Worm (Caenorhabditis elegans): Measurements from ENCODE around the gene R12B2.8.

Gene R12B2.8

DNA sequence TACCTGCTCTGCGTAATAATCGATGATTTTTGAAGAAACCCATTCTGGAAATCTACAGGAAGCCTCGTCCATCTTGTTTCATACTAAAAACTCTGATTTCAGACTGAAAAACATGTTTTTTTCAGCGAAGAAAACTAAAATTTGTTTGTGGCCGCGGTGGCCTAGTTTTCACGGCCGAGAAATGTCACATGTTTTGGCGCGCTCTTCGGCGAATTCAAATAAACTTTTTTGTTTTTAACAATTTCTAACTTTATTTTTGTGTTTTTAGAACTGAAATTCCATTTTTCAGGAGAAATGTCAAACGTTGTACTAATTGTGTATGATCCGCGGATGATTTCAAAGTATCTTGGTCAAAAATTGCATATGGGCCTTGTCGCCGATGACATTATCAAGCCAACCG is 20.7 kb upstream of the R12B2.8 start, which contains the start of the genes polq-1 and him-10:
Gene polq-1 (minus strand): TSS at position 190 of the 400 bp plus-strand sequence.
Gene him-10 (plus strand): TSS at position 290 of the 400 bp plus-strand sequence.
- TF ChIP-seq snpc-3.4 (tag; optimal IDR thresholded peaks at IDR 0.05) (no peak), akir-1 (GFP tag; optimal IDR thresholded peaks at IDR 0.05) (no peak), atf-7 (tag; optimal IDR thresholded peaks at IDR 0.05) (no peak), F23B12.7 (tag; optimal IDR thresholded peaks at IDR 0.05; ENCODE audit: insufficient read depth) (no peak), Y56A3A.18 (GFP tag; IDR thresholded peaks at IDR 0.05) (no peak), ZK185.1 (tag; optimal IDR thresholded peaks at IDR 0.05; ENCODE audit: poor library complexity, severe bottlenecking) (no peak), F22D6.2 (tag; optimal IDR thresholded peaks at IDR 0.05) (no peak), ztf-3 (GFP tag; optimal IDR thresholded peaks at IDR 0.05) (no peak), Y53G8AR.9 (GFP tag; conservative IDR thresholded peaks at IDR 0.05) (no peak), madf-6 (GFP tag; IDR thresholded peaks at IDR 0.05) (peak; percentile 38; the same call in 1 of the 2 replicates), nfyb-1 (GFP tag; IDR thresholded peaks at IDR 0.05) (no peak), nhr-179 (tag; optimal IDR thresholded peaks at IDR 0.05) (no peak), hlh-26 (GFP tag; conservative IDR thresholded peaks at IDR 0.05) (no peak), unc-130 (GFP tag; optimal IDR thresholded peaks at IDR 0.05) (peak; percentile 40), B0035.1 (tag; optimal IDR thresholded peaks at IDR 0.05) (no peak), nfya-2 (GFP tag; IDR thresholded peaks at IDR 0.05) (no peak), efl-1 (GFP tag; optimal IDR thresholded peaks at IDR 0.05) (peak; percentile 81), ztf-25 (GFP tag; IDR thresholded peaks at IDR 0.05) (no peak), lir-1 (GFP tag; conservative IDR thresholded peaks at IDR 0.05) (no peak), madf-3 (GFP tag; IDR thresholded peaks at IDR 0.05) (no peak), T07F8.4 (tag; optimal IDR thresholded peaks at IDR 0.05) (no peak), Y53F4B.3 (GFP tag; IDR thresholded peaks at IDR 0.05) (no peak), sdz-38 (tag; optimal IDR thresholded peaks at IDR 0.05) (no peak), lsl-1 (GFP tag; optimal IDR thresholded peaks at IDR 0.05) (peak; percentile 50), lin-54 (GFP tag; optimal IDR thresholded peaks at IDR 0.05) (peak; percentile 54), ztf-26 (tag; optimal IDR thresholded peaks at IDR 0.05) (no peak), zim-3 (tag; optimal IDR thresholded peaks at IDR 0.05) (no peak), F39B2.1 (GFP tag; IDR thresholded peaks at IDR 0.05) (no peak), dpff-1 (tag; optimal IDR thresholded peaks at IDR 0.05) (no peak), dox-1 (GFP tag; IDR thresholded peaks at IDR 0.05) (peak; percentile 56), madf-8 (GFP tag; conservative IDR thresholded peaks at IDR 0.05) (peak; percentile 36; the same call in 1 of the 2 replicates), F37B4.10 (GFP tag; IDR thresholded peaks at IDR 0.05) (no peak), lsy-27 (tag; optimal IDR thresholded peaks at IDR 0.05; ENCODE audit: borderline replicate concordance, insufficient read depth) (no peak), T26A5.8 (tag; optimal IDR thresholded peaks at IDR 0.05) (no peak), cebp-1 (GFP tag; IDR thresholded peaks at IDR 0.05) (no peak), cebp-1 (tag; optimal IDR thresholded peaks at IDR 0.05) (no peak), nhr-120 (GFP tag; IDR thresholded peaks at IDR 0.05) (no peak), attf-5 (GFP tag; optimal IDR thresholded peaks at IDR 0.05) (peak; percentile 11), dpl-1 (GFP tag; optimal IDR thresholded peaks at IDR 0.05) (peak; percentile 59), nhr-27 (tag; optimal IDR thresholded peaks at IDR 0.05) (no peak)

DNA sequence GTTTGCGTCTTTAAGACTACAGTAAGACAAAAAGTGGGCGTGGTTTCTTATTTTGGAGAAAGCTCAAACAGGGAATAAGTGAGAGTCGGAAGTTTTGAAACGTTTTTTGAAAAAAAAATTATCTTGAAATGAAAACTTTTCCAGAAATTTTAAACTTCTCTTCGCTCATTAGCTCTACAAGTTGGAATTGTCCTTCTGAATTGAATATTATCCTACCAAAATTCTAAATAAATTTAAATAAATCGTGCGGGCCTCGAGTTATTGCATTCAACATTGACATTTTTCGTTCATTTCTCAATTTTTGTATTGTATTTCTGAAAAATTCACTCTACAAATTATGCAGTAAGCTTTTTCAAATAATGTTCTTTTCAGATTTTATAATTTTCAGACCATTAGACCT is 18.4 kb upstream of the R12B2.8 start, which contains the start of gene R12B2.3:
Gene R12B2.3 (plus strand): TSS at position 301 of the 400 bp plus-strand sequence.
- TF ChIP-seq gei-17 (GFP tag; optimal IDR thresholded peaks at IDR 0.05) (no peak), K11D2.4 (GFP tag; IDR thresholded peaks at IDR 0.05) (no peak), hlh-12 (tag; optimal IDR thresholded peaks at IDR 0.05) (no peak), ama-1 (optimal IDR thresholded peaks at IDR 0.05) (no peak), ama-1 (GFP tag; optimal IDR thresholded peaks at IDR 0.05) (no peak), B0261.1 (tag; optimal IDR thresholded peaks at IDR 0.05) (no peak)

All from whole organism, young adult.